Worm (Caenorhabditis elegans): ENCODE results near the gene hpo-9.

Gene hpo-9

ce11 chrV:7230847-7231246, 6.1 kb downstream of the hpo-9 start, which contains the start of the genes gei-6 and krr-1:
gei-6 (minus strand) TSS chrV:7230848.
krr-1 (plus strand) TSS chrV:7231190.
- TF ChIP-seq F13H6.1 (tag; optimal IDR thresholded peaks at IDR 0.05), result peak; percentile 46
- TF ChIP-seq ZK546.5 (tag; optimal IDR thresholded peaks at IDR 0.05), result no peak
- TF ChIP-seq crh-2 (tag; optimal IDR thresholded peaks at IDR 0.05), result no peak
- TF ChIP-seq R02D3.7 (tag; optimal IDR thresholded peaks at IDR 0.05), result no peak
- TF ChIP-seq ama-1 (optimal IDR thresholded peaks at IDR 0.05), result no peak
- no peak for TF ChIP-seq elt-1 (tag; optimal IDR thresholded peaks at IDR 0.05)
- TF ChIP-seq ceh-16 (tag; optimal IDR thresholded peaks at IDR 0.05), result no peak
- no peak for TF ChIP-seq nhr-77 (tag; optimal IDR thresholded peaks at IDR 0.05)
- TF ChIP-seq sma-9 (GFP tag; optimal IDR thresholded peaks at IDR 0.05), result peak; percentile 47
- TF ChIP-seq sma-9 (tag; optimal IDR thresholded peaks at IDR 0.05), result no peak
- TF ChIP-seq unc-62 (GFP tag; optimal IDR thresholded peaks at IDR 0.05), result no peak
- TF ChIP-seq nhr-23 (tag; optimal IDR thresholded peaks at IDR 0.05), result no peak
- TF ChIP-seq gmeb-1 (tag; optimal IDR thresholded peaks at IDR 0.05), result peak; percentile 75
- TF ChIP-seq Y55F3AM.14 (GFP tag; optimal IDR thresholded peaks at IDR 0.05), result no peak
- no peak for TF ChIP-seq ceh-82 (tag; optimal IDR thresholded peaks at IDR 0.05)
- no peak for TF ChIP-seq skn-1 (tag; optimal IDR thresholded peaks at IDR 0.05)
- TF ChIP-seq nhr-10 (tag; optimal IDR thresholded peaks at IDR 0.05), result no peak
- no peak for TF ChIP-seq aly-2 (tag; optimal IDR thresholded peaks at IDR 0.05)
- TF ChIP-seq nhr-11 (tag; optimal IDR thresholded peaks at IDR 0.05), result no peak
- no peak for TF ChIP-seq nhr-6 (tag; optimal IDR thresholded peaks at IDR 0.05)
- no peak for TF ChIP-seq elt-3 (tag; optimal IDR thresholded peaks at IDR 0.05)
- TF ChIP-seq mbf-1 (tag; optimal IDR thresholded peaks at IDR 0.05), result no peak
- TF ChIP-seq C34F6.9 (tag; optimal IDR thresholded peaks at IDR 0.05), result peak; percentile 29
- peak; percentile 49 for TF ChIP-seq mab-5 (tag; optimal IDR thresholded peaks at IDR 0.05)
- TF ChIP-seq mdl-1 (tag; optimal IDR thresholded peaks at IDR 0.05), result no peak
- TF ChIP-seq lin-13 (GFP tag; optimal IDR thresholded peaks at IDR 0.05), result peak; percentile 10
- TF ChIP-seq blmp-1 (tag; optimal IDR thresholded peaks at IDR 0.05; ENCODE audit: insufficient read depth), result no peak
- TF ChIP-seq sem-4 (tag; optimal IDR thresholded peaks at IDR 0.05), result peak; percentile 52
- no peak for TF ChIP-seq alr-1 (tag; optimal IDR thresholded peaks at IDR 0.05)
- TF ChIP-seq nhr-25 (tag; optimal IDR thresholded peaks at IDR 0.05), result no peak
- peak; percentile 15 for TF ChIP-seq fos-1 (tag; optimal IDR thresholded peaks at IDR 0.05)
- TF ChIP-seq unc-39 (tag; optimal IDR thresholded peaks at IDR 0.05), result no peak
- TF ChIP-seq egl-27 (tag; optimal IDR thresholded peaks at IDR 0.05), result no peak
- no peak for TF ChIP-seq dmd-4 (tag; optimal IDR thresholded peaks at IDR 0.05)
- no peak for TF ChIP-seq zag-1 (tag; optimal IDR thresholded peaks at IDR 0.05)
- TF ChIP-seq sma-3 (GFP tag; optimal IDR thresholded peaks at IDR 0.05), result peak; percentile 43
- no peak for TF ChIP-seq ztf-1 (GFP tag; conservative IDR thresholded peaks at IDR 0.05)
- TF ChIP-seq lin-11 (tag; optimal IDR thresholded peaks at IDR 0.05), result peak; percentile 59
- peak; percentile 79 for TF ChIP-seq unc-55 (GFP tag; optimal IDR thresholded peaks at IDR 0.05)
- no peak for TF ChIP-seq peb-1 (tag; optimal IDR thresholded peaks at IDR 0.05)
- TF ChIP-seq lsy-2 (tag; optimal IDR thresholded peaks at IDR 0.05), result peak in 1 of 2 experiments; percentile 54
- no peak for TF ChIP-seq snpc-4 (tag; optimal IDR thresholded peaks at IDR 0.05)
- no peak for TF ChIP-seq ztf-4 (tag; optimal IDR thresholded peaks at IDR 0.05)
- TF ChIP-seq lin-39 (tag; optimal IDR thresholded peaks at IDR 0.05), result no peak
- TF ChIP-seq nhr-129 (tag; optimal IDR thresholded peaks at IDR 0.05), result peak; percentile 16
- no peak for TF ChIP-seq ztf-11 (tag; optimal IDR thresholded peaks at IDR 0.05)
- no peak for TF ChIP-seq nhr-237 (tag; optimal IDR thresholded peaks at IDR 0.05)
- TF ChIP-seq nhr-21 (tag; optimal IDR thresholded peaks at IDR 0.05), result no peak
- TF ChIP-seq nhr-12 (tag; optimal IDR thresholded peaks at IDR 0.05), result no peak

Measured in whole organism, L2 larva.